Fruit fly (Drosophila melanogaster) Kc167 (cell line): ENCODE results near the gene CG31924.

Source experiments
- h ChIP-seq: fragments of >200 bp; optimal IDR thresholded peaks from 3 replicates; lab custom pipeline; 2018; ENCODE audit warnings: missing external identifiers
- insv ChIP-seq: fragments of >200 bp; optimal IDR thresholded peaks from 3 replicates; lab custom pipeline; 2018; ENCODE audit warnings: missing external identifiers
- psq ChIP-seq: fragments of >200 bp; optimal IDR thresholded peaks from 2 replicates; lab custom pipeline; 2017; ENCODE audit warnings: missing external identifiers

DNA sequence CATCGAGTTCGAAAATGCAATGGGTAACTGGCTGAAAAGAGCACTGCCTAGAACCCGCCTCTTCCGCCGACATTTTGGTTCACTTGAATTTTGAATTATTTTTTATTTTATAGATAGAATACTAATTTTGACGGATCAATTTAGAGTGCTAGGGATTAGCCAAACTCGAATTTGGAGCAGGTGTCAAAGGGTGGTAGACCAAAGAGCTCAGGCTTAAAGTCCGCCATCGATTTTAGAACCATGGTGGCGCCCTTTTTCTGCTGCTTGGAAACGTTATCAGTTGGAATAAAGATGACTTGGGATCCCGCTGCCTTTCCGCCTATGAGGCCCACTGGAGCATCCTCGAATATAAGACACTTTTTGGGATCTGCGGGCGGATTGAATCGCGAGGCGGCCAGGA lies at the start of gene CG31924:
- TF ChIP-seq psq (lab: Kevin White, UChicago): no peak
- TF ChIP-seq h: no peak
- no peak for TF ChIP-seq insv (lab: Kevin White, UChicago)
